Fruit fly (Drosophila melanogaster): ENCODE results near the gene Gyc76C.

Gene Gyc76C

DNA sequence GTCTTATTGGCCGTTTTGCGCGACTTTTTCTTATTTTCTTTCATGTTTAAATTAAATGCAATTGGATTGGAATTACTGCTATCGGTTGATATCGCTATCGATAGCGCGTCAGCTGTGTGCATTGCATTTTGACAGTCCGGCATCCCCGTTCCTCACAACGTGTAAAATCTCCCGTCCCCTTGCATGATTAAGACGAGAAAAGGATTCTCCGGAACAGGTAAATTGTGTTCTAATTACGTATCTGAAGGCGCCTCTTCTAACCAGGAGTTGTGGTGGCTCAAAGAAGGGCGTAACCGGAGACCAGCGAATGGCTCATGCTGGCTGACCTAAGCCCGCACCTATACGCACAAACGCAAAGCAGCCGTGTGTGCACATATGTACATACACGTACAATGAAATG lies 13.7 kb upstream of the Gyc76C start, which contains the start of the genes CG14104 and Kap-alpha1 (continued):
- TF ChIP-seq Ets65A (GFP tag) (no peak), CG43689 (GFP tag; IDR thresholded peaks at IDR 0.05) (no peak), Sry-δ (GFP tag; optimal IDR thresholded peaks at IDR 0.05) (peak; percentile 64), CHES-1-like (GFP tag; optimal IDR thresholded peaks at IDR 0.05) (peak; percentile 23), CG7745 (tag; optimal IDR thresholded peaks at IDR 0.05) (no peak), Bgb (GFP tag; IDR thresholded peaks at IDR 0.05; ENCODE audit: partially characterized antibody) (peak; percentile 65; the same call in 1 of the 2 replicates), Elba2 (GFP tag; optimal IDR thresholded peaks at IDR 0.05) (peak; percentile 100), fd102C (GFP tag; optimal IDR thresholded peaks at IDR 0.05) (no peak), tio (GFP tag; optimal IDR thresholded peaks at IDR 0.05) (no peak), CG5180 (GFP tag; optimal IDR thresholded peaks at IDR 0.05) (no peak), Nf-YB (GFP tag; optimal IDR thresholded peaks at IDR 0.05) (no peak), H2.0 (GFP tag; IDR thresholded peaks at IDR 0.05) (no peak), danr (GFP tag; IDR thresholded peaks at IDR 0.05) (no peak), hbn (GFP tag; IDR thresholded peaks at IDR 0.05; ENCODE audit: partially characterized antibody) (no peak), org-1 (GFP tag; optimal IDR thresholded peaks at IDR 0.05) (no peak), klu (GFP tag; IDR thresholded peaks at IDR 0.05) (no peak)

DNA sequence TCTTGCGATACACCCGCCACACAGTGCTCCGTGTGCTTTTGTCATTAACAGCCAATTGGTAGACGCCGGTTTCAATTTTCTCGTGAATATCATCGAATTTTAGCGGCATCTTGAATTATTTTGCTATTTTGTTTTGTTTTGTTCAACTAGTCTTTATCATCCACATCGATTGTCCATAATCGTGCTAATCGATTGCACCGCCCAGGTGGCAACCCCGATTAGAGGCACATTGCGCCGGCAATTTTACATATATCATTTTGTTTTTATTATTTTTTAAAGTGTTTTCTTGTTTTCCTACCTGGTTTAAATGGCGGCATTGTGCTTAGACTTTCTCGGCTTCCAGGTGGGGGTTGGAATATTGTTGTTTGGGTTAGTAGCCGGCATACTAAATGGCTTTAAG lies 12.5 kb upstream of the Gyc76C start, which contains the start of gene CG34116:
Gene CG34116, minus strand, starts transcription at position 142 of the 400 bp plus-strand sequence.
- peak; percentile 57; the same call in 1 of the 2 replicates for TF ChIP-seq unc-4 (GFP tag; IDR thresholded peaks at IDR 0.05; ENCODE audit: partially characterized antibody)
- peak; percentile 51; the same call in 1 of the 2 replicates for TF ChIP-seq ato (GFP tag; IDR thresholded peaks at IDR 0.05; ENCODE audit: partially characterized antibody)
- no peak for TF ChIP-seq CG12942 (GFP tag; optimal IDR thresholded peaks at IDR 0.05)
- TF ChIP-seq Usf (GFP tag; optimal IDR thresholded peaks at IDR 0.05): no peak
- no peak for TF ChIP-seq dimm (GFP tag; IDR thresholded peaks at IDR 0.05)
- no peak for TF ChIP-seq zfh1 (GFP tag; IDR thresholded peaks at IDR 0.05)
- no peak for TF ChIP-seq Aef1 (GFP tag; IDR thresholded peaks at IDR 0.05)
- TF ChIP-seq eve (GFP tag; optimal IDR thresholded peaks at IDR 0.05): no peak
- no peak for TF ChIP-seq CG10431 (GFP tag; optimal IDR thresholded peaks at IDR 0.05)
- TF ChIP-seq slou (GFP tag; optimal IDR thresholded peaks at IDR 0.05): no peak
- no peak for TF ChIP-seq run (tag; optimal IDR thresholded peaks at IDR 0.05)
- peak; percentile 21; the same call in 1 of the 3 replicates for TF ChIP-seq CG34422 (GFP tag; IDR thresholded peaks at IDR 0.05)
- no peak for TF ChIP-seq CG16815 (GFP tag; optimal IDR thresholded peaks at IDR 0.05)
- TF ChIP-seq abd-A (tag; optimal IDR thresholded peaks at IDR 0.05): no peak
- TF ChIP-seq fru (optimal IDR thresholded peaks at IDR 0.05): no peak
- no peak for TF ChIP-seq wdn (GFP tag; IDR thresholded peaks at IDR 0.05)
- no peak for TF ChIP-seq D19B (GFP tag; optimal IDR thresholded peaks at IDR 0.05)
- TF ChIP-seq CG10959 (GFP tag; IDR thresholded peaks at IDR 0.05): no peak
- no peak for TF ChIP-seq nau (GFP tag; optimal IDR thresholded peaks at IDR 0.05)
- TF ChIP-seq phol (tag; optimal IDR thresholded peaks at IDR 0.05): peak; percentile 30
- TF ChIP-seq CG30431 (GFP tag; optimal IDR thresholded peaks at IDR 0.05): no peak
- TF ChIP-seq CG9727 (GFP tag; optimal IDR thresholded peaks at IDR 0.05): no peak
- TF ChIP-seq ara (GFP tag; IDR thresholded peaks at IDR 0.05): no peak
- peak; percentile 28 for TF ChIP-seq stwl (tag; optimal IDR thresholded peaks at IDR 0.05)
- TF ChIP-seq CG8089 (GFP tag; optimal IDR thresholded peaks at IDR 0.05): no peak
- TF ChIP-seq D19A (tag; optimal IDR thresholded peaks at IDR 0.05): no peak
- TF ChIP-seq hbn (GFP tag; IDR thresholded peaks at IDR 0.05; ENCODE audit: partially characterized antibody): peak; percentile 56
- TF ChIP-seq CG12155 (GFP tag; optimal IDR thresholded peaks at IDR 0.05): no peak
- TF ChIP-seq so (GFP tag; IDR thresholded peaks at IDR 0.05): no peak
- no peak for TF ChIP-seq ken (GFP tag; IDR thresholded peaks at IDR 0.05)
- TF ChIP-seq Camta (GFP tag; optimal IDR thresholded peaks at IDR 0.05): no peak
- TF ChIP-seq Opbp (GFP tag; IDR thresholded peaks at IDR 0.05; ENCODE audit: partially characterized antibody): peak; percentile 57; the same call in 2 of the 3 replicates
- peak; percentile 67 for TF ChIP-seq HLH4C (GFP tag; IDR thresholded peaks at IDR 0.05; ENCODE audit: partially characterized antibody)
- TF ChIP-seq Hmx (GFP tag; optimal IDR thresholded peaks at IDR 0.05): no peak
- no peak for TF ChIP-seq sug (tag; optimal IDR thresholded peaks at IDR 0.05)
- TF ChIP-seq CG32532 (GFP tag; IDR thresholded peaks at IDR 0.05): no peak
- no peak for TF ChIP-seq aop (GFP tag; IDR thresholded peaks at IDR 0.05)
